Worm (Caenorhabditis elegans) whole organism, L2 larva: ENCODE data around the gene K06B4.4.

ENCODE experiments used
- C34F6.9 ChIP-seq: fragments of 150-350 bp; optimal IDR thresholded peaks from 2 replicates; lab custom pipeline; 2014; ENCODE audit warnings: missing biosample characterization, missing genetic modification characterization
- F13H6.1 ChIP-seq: sonication (generic microtip); optimal IDR thresholded peaks from 2 replicates; lab custom pipeline; 2016; ENCODE audit warnings: missing genetic modification characterization, missing compliant biosample characterization
- alr-1 ChIP-seq: fragments of 150-350 bp; optimal IDR thresholded peaks from 2 replicates; lab custom pipeline; 2014; ENCODE audit warnings: missing biosample characterization, missing genetic modification characterization
- aly-2 ChIP-seq: fragments of 150-350 bp; optimal IDR thresholded peaks from 2 replicates; lab custom pipeline; 2014; ENCODE audit warnings: missing biosample characterization, missing genetic modification characterization
- ama-1 ChIP-seq: fragments of 150-350 bp; optimal IDR thresholded peaks from 2 replicates; lab custom pipeline; 2018; ENCODE audit warnings: inconsistent platforms
- blmp-1 ChIP-seq: sonication (generic microtip); optimal IDR thresholded peaks from 2 replicates; lab custom pipeline; 2017; ENCODE audit warnings: missing genetic modification characterization, mild to moderate bottlenecking, missing compliant biosample characterization, antibody characterized with exemption, moderate library complexity; ENCODE audit not compliant: insufficient read depth
- ceh-16 ChIP-seq: fragments of 150-350 bp; optimal IDR thresholded peaks from 2 replicates; lab custom pipeline; 2014; ENCODE audit warnings: missing biosample characterization, missing genetic modification characterization
- dmd-4 ChIP-seq: sonication (generic microtip); optimal IDR thresholded peaks from 2 replicates; lab custom pipeline; 2017; ENCODE audit warnings: missing biosample characterization, missing genetic modification characterization
- elt-1 ChIP-seq: fragments of 150-350 bp; optimal IDR thresholded peaks from 2 replicates; lab custom pipeline; 2014; ENCODE audit warnings: missing biosample characterization, missing genetic modification characterization
- fos-1 ChIP-seq: fragments of 150-350 bp; optimal IDR thresholded peaks from 2 replicates; lab custom pipeline; 2014; ENCODE audit warnings: missing biosample characterization, missing genetic modification characterization
- lin-11 ChIP-seq: fragments of 150-350 bp; sonication (generic microtip); optimal IDR thresholded peaks from 2 replicates; lab custom pipeline; 2014; ENCODE audit warnings: missing biosample characterization, missing genetic modification characterization, inconsistent platforms, mixed read lengths
- lin-13 ChIP-seq: fragments of 150-350 bp; optimal IDR thresholded peaks from 2 replicates; lab custom pipeline; 2014; ENCODE audit warnings: missing biosample characterization, missing genetic modification reagents, missing genetic modification characterization
- lin-39 ChIP-seq: fragments of 150-350 bp; optimal IDR thresholded peaks from 2 replicates; lab custom pipeline; 2014; ENCODE audit warnings: missing biosample characterization, missing genetic modification reagents, missing genetic modification characterization
- lsy-2 ChIP-seq, 2 experiments: fragments of 150-350 bp in 1 of 2; sonication (generic microtip) in 1 of 2; optimal IDR thresholded peaks; 2 replicates each; lab custom pipeline; 2014 to 2017; ENCODE audit warnings: missing biosample characterization in 2 of 2, missing genetic modification characterization in 2 of 2
- mab-5 ChIP-seq: fragments of 150-350 bp; optimal IDR thresholded peaks from 2 replicates; lab custom pipeline; 2014; ENCODE audit warnings: missing biosample characterization, missing genetic modification characterization
- mdl-1 ChIP-seq, 2 experiments: fragments of 150-350 bp in 1 of 2; sonication (generic microtip) in 1 of 2; optimal IDR thresholded peaks; 2 replicates each; lab custom pipeline; 2017; ENCODE audit warnings: missing biosample characterization in 2 of 2, missing genetic modification characterization in 2 of 2
- nhr-10 ChIP-seq: sonication (generic microtip); optimal IDR thresholded peaks from 2 replicates; lab custom pipeline; 2017; ENCODE audit warnings: missing biosample characterization, missing genetic modification characterization
- nhr-11 ChIP-seq: fragments of 150-350 bp; optimal IDR thresholded peaks from 2 replicates; lab custom pipeline; 2014; ENCODE audit warnings: missing biosample characterization, missing genetic modification characterization
- nhr-12 ChIP-seq: fragments of 150-350 bp; optimal IDR thresholded peaks from 2 replicates; lab custom pipeline; 2014; ENCODE audit warnings: missing biosample characterization, missing genetic modification characterization
- nhr-129 ChIP-seq: fragments of 150-350 bp; optimal IDR thresholded peaks from 2 replicates; lab custom pipeline; 2014; ENCODE audit warnings: missing biosample characterization, missing genetic modification characterization
- nhr-21 ChIP-seq: fragments of 150-350 bp; optimal IDR thresholded peaks from 2 replicates; lab custom pipeline; 2014; ENCODE audit warnings: missing biosample characterization, missing genetic modification characterization
- nhr-23 ChIP-seq: fragments of 150-350 bp; optimal IDR thresholded peaks from 2 replicates; lab custom pipeline; 2014; ENCODE audit warnings: missing biosample characterization, missing genetic modification reagents, missing genetic modification characterization
- nhr-237 ChIP-seq: fragments of 150-350 bp; optimal IDR thresholded peaks from 2 replicates; lab custom pipeline; 2014; ENCODE audit warnings: missing biosample characterization, missing genetic modification characterization
- nhr-6 ChIP-seq: fragments of 150-350 bp; optimal IDR thresholded peaks from 2 replicates; lab custom pipeline; 2014; ENCODE audit warnings: missing biosample characterization, missing genetic modification characterization
- peb-1 ChIP-seq: fragments of 150-350 bp; optimal IDR thresholded peaks from 2 replicates; lab custom pipeline; 2014; ENCODE audit warnings: missing biosample characterization, missing genetic modification characterization
- skn-1 ChIP-seq: sonication (generic microtip); optimal IDR thresholded peaks from 2 replicates; lab custom pipeline; 2017; ENCODE audit warnings: missing biosample characterization, missing genetic modification characterization
- sma-9 ChIP-seq, 2 experiments: fragments of 150-350 bp in 1 of 2; sonication (generic microtip) in 1 of 2; optimal IDR thresholded peaks; 2 replicates each; lab custom pipeline; 2014 to 2016; ENCODE audit warnings: missing genetic modification characterization in 2 of 2, mild to moderate bottlenecking in 1 of 2, missing biosample characterization in 1 of 2, missing compliant biosample characterization in 1 of 2, missing genetic modification reagents in 1 of 2, moderate library complexity in 1 of 2
- snpc-4 ChIP-seq: fragments of 150-350 bp; optimal IDR thresholded peaks from 2 replicates; lab custom pipeline; 2014; ENCODE audit warnings: missing biosample characterization, missing genetic modification characterization
- unc-39 ChIP-seq: fragments of 150-350 bp; optimal IDR thresholded peaks from 2 replicates; lab custom pipeline; 2014; ENCODE audit warnings: missing biosample characterization, missing genetic modification characterization
- unc-62 ChIP-seq: fragments of 150-350 bp; optimal IDR thresholded peaks from 2 replicates; lab custom pipeline; 2014; ENCODE audit warnings: missing biosample characterization, missing genetic modification reagents, missing genetic modification characterization
- ztf-1 ChIP-seq: fragments of 200-800 bp; sonication (Bioruptor generic); conservative IDR thresholded peaks from 2 replicates; pipeline ENCODE4 v1.3.6; 2022; ENCODE audit warnings: missing genetic modification characterization, missing compliant biosample characterization
- ztf-4 ChIP-seq: fragments of 150-350 bp; optimal IDR thresholded peaks from 2 replicates; lab custom pipeline; 2014; ENCODE audit warnings: missing biosample characterization, missing genetic modification characterization

K06B4.4 gene

DNA sequence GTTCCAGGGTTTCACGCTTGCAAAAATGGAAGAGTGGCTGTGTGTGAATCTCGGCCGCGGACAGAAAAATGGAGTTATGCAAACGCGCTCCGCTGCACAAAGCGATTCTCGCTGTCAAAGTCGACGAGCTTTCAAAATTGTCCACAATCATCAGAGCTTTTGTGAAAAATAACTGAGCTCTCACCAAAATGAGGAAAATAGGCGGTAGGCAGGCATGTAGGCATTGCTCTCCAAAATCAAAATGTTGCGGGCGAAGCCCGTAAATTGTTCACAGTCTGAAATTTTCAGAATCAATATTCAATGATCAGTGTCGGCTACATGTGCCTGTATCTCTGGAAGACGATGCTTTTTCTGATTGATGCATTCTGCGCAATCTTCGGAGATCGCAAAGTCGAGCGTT is at the start of gene K06B4.4:
TSS of gene K06B4.4 (plus strand) at position 301 of the 400 bp plus-strand sequence.
- TF ChIP-seq ceh-16 (no peak), elt-1 (tag; lab: Kevin White, UChicago) (no peak), mdl-1 (tag; optimal IDR thresholded peaks at IDR 0.05; lab: Kevin White, UChicago) (no peak), fos-1 (no peak), peb-1 (no peak), F13H6.1 (no peak), mab-5 (tag; lab: Kevin White, UChicago) (no peak), lin-39 (tag; lab: Kevin White, UChicago) (no peak), nhr-237 (tag; lab: Kevin White, UChicago) (no peak), lin-11 (tag; lab: Kevin White, UChicago) (no peak), nhr-10 (tag; lab: Kevin White, UChicago) (no peak)

DNA sequence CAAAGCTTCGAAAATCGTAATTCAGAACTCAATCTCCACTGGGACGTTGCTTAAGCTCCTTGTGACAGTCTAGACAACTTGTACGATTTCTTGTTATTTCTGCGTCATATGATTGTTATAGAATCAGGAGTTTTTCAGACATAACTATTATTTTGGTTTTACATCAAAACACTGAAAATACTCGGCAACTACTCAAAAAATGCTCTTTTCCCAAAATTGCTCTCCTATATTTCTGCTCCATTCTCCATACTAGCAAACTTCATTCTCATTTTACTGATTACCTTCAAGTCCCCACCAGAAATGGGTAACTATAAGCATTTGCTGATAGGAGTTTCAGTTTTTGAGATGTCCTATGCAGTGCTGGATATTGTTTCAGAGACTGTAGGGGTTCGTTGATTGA is 47.5 kb upstream of the K06B4.4 start, which contains the start of gene C55A1.1:
TSS of gene C55A1.1 (plus strand) at position 301 of the 400 bp plus-strand sequence.
- TF ChIP-seq ztf-1 (GFP tag; lab: Robert Waterston, UW) (no peak), aly-2 (tag; lab: Kevin White, UChicago) (no peak), sma-9 (GFP tag; optimal IDR thresholded peaks at IDR 0.05; lab: Kevin White, UChicago) (no peak), sma-9 (tag; optimal IDR thresholded peaks at IDR 0.05; lab: Kevin White, UChicago) (no peak), mab-5 (tag; lab: Kevin White, UChicago) (no peak), nhr-6 (tag; lab: Kevin White, UChicago) (no peak), lin-13 (GFP tag; lab: Kevin White, UChicago) (no peak), fos-1 (no peak), skn-1 (tag; lab: Kevin White, UChicago) (no peak), C34F6.9 (tag; lab: Kevin White, UChicago) (no peak), elt-1 (tag; lab: Kevin White, UChicago) (no peak), dmd-4 (tag; lab: Kevin White, UChicago) (no peak), unc-62 (GFP tag; lab: Kevin White, UChicago) (no peak)

DNA sequence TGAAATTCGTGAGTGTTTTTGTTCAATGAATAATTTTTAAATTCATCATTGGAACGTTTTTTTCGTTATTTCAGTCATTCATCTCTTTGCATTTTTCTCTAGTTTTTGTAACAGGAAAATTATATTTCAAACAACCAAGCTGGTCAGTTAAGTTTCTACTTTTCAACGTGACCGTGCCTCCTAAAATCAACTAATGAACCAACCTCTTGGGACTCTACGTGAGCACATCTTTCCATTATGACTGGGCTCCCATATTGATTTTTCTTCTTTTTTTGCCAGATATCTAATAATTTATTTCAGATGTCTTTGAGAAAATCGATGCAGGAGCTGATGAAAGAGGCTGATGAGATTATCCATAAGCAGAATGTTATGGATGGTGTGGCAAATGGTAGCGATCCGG is 43.4 kb upstream of the K06B4.4 start, which contains the start of gene C55A1.11:
TSS of gene C55A1.11 (plus strand) at position 301 of the 400 bp plus-strand sequence.
- no peak for TF ChIP-seq unc-39
- no peak for TF ChIP-seq nhr-237 (tag; lab: Kevin White, UChicago)
- no peak for TF ChIP-seq nhr-21
- TF ChIP-seq ztf-4 (tag; lab: Kevin White, UChicago): no peak
- TF ChIP-seq snpc-4 (tag; lab: Kevin White, UChicago): no peak
- no peak for TF ChIP-seq blmp-1 (tag; lab: Kevin White, UChicago)
- TF ChIP-seq alr-1 (tag; lab: Kevin White, UChicago): no peak
- no peak for TF ChIP-seq ama-1 (lab: Kevin White, UChicago)
- no peak for TF ChIP-seq nhr-12 (tag; lab: Kevin White, UChicago)
- no peak for TF ChIP-seq ztf-1 (GFP tag; lab: Robert Waterston, UW)
- no peak for TF ChIP-seq lin-13 (GFP tag; lab: Kevin White, UChicago)
- TF ChIP-seq nhr-11 (tag; lab: Kevin White, UChicago): no peak
- TF ChIP-seq nhr-6 (tag; lab: Kevin White, UChicago): no peak
- TF ChIP-seq nhr-23 (tag; lab: Kevin White, UChicago): no peak
- TF ChIP-seq sma-9 (GFP tag; optimal IDR thresholded peaks at IDR 0.05; lab: Kevin White, UChicago): no peak
- TF ChIP-seq sma-9 (tag; optimal IDR thresholded peaks at IDR 0.05; lab: Kevin White, UChicago): no peak
- no peak for TF ChIP-seq skn-1 (tag; lab: Kevin White, UChicago)
- no peak for TF ChIP-seq lsy-2 (tag; optimal IDR thresholded peaks at IDR 0.05; lab: Kevin White, UChicago)

DNA sequence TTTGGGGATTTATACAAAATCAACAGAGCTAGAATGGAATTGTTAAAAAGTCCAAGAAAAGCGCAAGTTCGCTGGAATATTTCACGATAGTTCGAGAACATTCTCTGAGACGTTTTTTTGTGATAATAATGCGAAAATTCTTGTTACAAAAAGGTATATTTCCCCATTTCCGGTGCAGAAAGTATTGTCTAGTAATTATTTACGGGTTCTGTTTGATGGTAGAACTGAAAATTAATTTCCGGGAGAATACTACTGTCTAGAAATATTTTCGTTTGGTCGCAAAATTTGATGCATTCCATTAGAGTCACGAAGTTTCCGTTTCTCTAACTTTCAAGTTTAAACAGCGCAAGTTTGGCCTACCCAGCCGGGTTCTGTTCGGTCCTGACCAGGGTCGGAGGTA is 39.4 kb upstream of the K06B4.4 start, which contains the start of gene str-248:
TSS of gene str-248 (minus strand) at position 101 of the 400 bp plus-strand sequence.
- no peak for TF ChIP-seq mdl-1 (tag; optimal IDR thresholded peaks at IDR 0.05; lab: Kevin White, UChicago)
- no peak for TF ChIP-seq lsy-2 (tag; optimal IDR thresholded peaks at IDR 0.05; lab: Kevin White, UChicago)
- TF ChIP-seq elt-1 (tag; lab: Kevin White, UChicago): no peak
- no peak for TF ChIP-seq ztf-4 (tag; lab: Kevin White, UChicago)
- no peak for TF ChIP-seq skn-1 (tag; lab: Kevin White, UChicago)
- no peak for TF ChIP-seq nhr-23 (tag; lab: Kevin White, UChicago)
- TF ChIP-seq alr-1 (tag; lab: Kevin White, UChicago): no peak
- no peak for TF ChIP-seq nhr-129 (tag; lab: Kevin White, UChicago)
- TF ChIP-seq snpc-4 (tag; lab: Kevin White, UChicago): no peak
- TF ChIP-seq nhr-11 (tag; lab: Kevin White, UChicago): no peak
- TF ChIP-seq unc-39: no peak
- TF ChIP-seq fos-1: no peak
- TF ChIP-seq lin-13 (GFP tag; lab: Kevin White, UChicago): no peak
- no peak for TF ChIP-seq lin-11 (tag; lab: Kevin White, UChicago)
- TF ChIP-seq, all 48 proteins: peak for 0
